Fruit fly (Drosophila melanogaster) whole organism, prepupa: ENCODE measurements around the gene CG7728.

Source experiments
- CG15336 ChIP-seq: fragments of 200-800 bp; sonication (Bioruptor generic); IDR thresholded peaks from 2 replicates; pipeline ENCODE4 v1.3.6; 2022; ENCODE audit warnings: missing biosample characterization, missing genetic modification characterization
- CG6163 ChIP-seq: fragments of 200-800 bp; sonication (Bioruptor generic); IDR thresholded peaks from 3 replicates; pipeline ENCODE4 v1.3.6; 2022; ENCODE audit warnings: missing biosample characterization, missing genetic modification characterization
- CG6808 ChIP-seq: fragments of 200-800 bp; sonication (Bioruptor generic); optimal IDR thresholded peaks from 3 replicates; lab custom pipeline; 2017; ENCODE audit warnings: missing biosample characterization, missing genetic modification characterization, mild to moderate bottlenecking, moderate library complexity, missing genetic modification reagents
- CG8319 ChIP-seq: fragments of 200-800 bp; sonication (Bioruptor generic); optimal IDR thresholded peaks from 3 replicates; lab custom pipeline; 2016; ENCODE audit warnings: missing biosample characterization, missing genetic modification characterization
- Eip75B ChIP-seq: fragments of 200-800 bp; sonication (Bioruptor generic); optimal IDR thresholded peaks from 3 replicates; lab custom pipeline; 2016; ENCODE audit warnings: missing biosample characterization, missing genetic modification characterization
- Eip78C ChIP-seq: fragments of 200-800 bp; sonication (Bioruptor generic); peaks from one replicate; lab custom pipeline; 2016; ENCODE audit warnings: missing biosample characterization, missing genetic modification characterization
- Ets21C ChIP-seq: fragments of 200-800 bp; sonication (Bioruptor generic); optimal IDR thresholded peaks from 3 replicates; lab custom pipeline; 2016; ENCODE audit warnings: missing biosample characterization, missing genetic modification characterization
- Met ChIP-seq: fragments of 200-800 bp; sonication (Bioruptor generic); optimal IDR thresholded peaks from 3 replicates; lab custom pipeline; 2016; ENCODE audit warnings: missing biosample characterization, missing genetic modification characterization
- Sox14 ChIP-seq: fragments of 200-800 bp; sonication (Bioruptor generic); optimal IDR thresholded peaks from 3 replicates; lab custom pipeline; 2016; ENCODE audit warnings: missing biosample characterization, missing genetic modification characterization
- fd59A ChIP-seq: fragments of 200-800 bp; sonication (Bioruptor generic); optimal IDR thresholded peaks from 2 replicates; lab custom pipeline; 2017; ENCODE audit warnings: missing biosample characterization, mild to moderate bottlenecking, missing genetic modification characterization, missing genetic modification reagents

DNA sequence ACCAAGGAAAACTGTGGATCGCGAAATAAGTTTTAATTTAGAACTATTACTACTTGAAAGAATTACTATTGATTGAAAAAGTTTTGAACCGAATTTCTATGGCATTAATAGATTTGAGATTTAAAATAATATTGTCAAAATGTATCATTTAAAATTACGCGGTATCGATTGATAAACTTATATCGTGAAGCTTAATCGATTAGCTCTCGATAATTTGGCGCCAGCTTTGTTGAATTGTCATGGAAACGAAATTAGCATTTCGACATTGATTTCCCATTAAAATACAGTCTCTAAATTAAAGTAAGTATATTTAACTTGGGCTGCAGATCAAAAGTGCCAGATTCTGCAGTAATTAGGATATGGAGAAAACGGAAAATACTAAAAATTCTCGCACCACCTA, 11.0 kb downstream of the CG7728 start, which contains the start of gene CG7730:
- TF ChIP-seq Eip75B (GFP tag; lab: Kevin White, UChicago), result no peak
- no peak for TF ChIP-seq fd59A (GFP tag; lab: Kevin White, UChicago)
- no peak for TF ChIP-seq CG15336
- no peak for TF ChIP-seq CG6808 (GFP tag; lab: Kevin White, UChicago)
- TF ChIP-seq Eip78C, result no peak
- no peak for TF ChIP-seq CG8319 (GFP tag; lab: Kevin White, UChicago)
- TF ChIP-seq CG6163 (GFP tag; lab: Robert Waterston, UW), result no peak
- no peak for TF ChIP-seq Sox14 (GFP tag; lab: Kevin White, UChicago)
- TF ChIP-seq Ets21C, result no peak
- no peak for TF ChIP-seq Met (GFP tag; lab: Kevin White, UChicago)
